Worm (Caenorhabditis elegans) whole organism, L2 larva: ENCODE data around the gene cutl-2.

Source experiments
- C34F6.9 ChIP-seq: fragments of 150-350 bp; optimal IDR thresholded peaks from 2 replicates; lab custom pipeline; 2014; ENCODE audit warnings: missing biosample characterization, missing genetic modification characterization
- F13H6.1 ChIP-seq: sonication (generic microtip); optimal IDR thresholded peaks from 2 replicates; lab custom pipeline; 2016; ENCODE audit warnings: missing genetic modification characterization, missing compliant biosample characterization
- R02D3.7 ChIP-seq: fragments of 150-350 bp; optimal IDR thresholded peaks from 2 replicates; lab custom pipeline; 2014; ENCODE audit warnings: missing biosample characterization, missing genetic modification characterization
- Y55F3AM.14 ChIP-seq: fragments of 200-800 bp; sonication (Bioruptor generic); optimal IDR thresholded peaks from 2 replicates; lab custom pipeline; 2018; ENCODE audit warnings: mild to moderate bottlenecking, missing genetic modification characterization, missing compliant biosample characterization
- ZK546.5 ChIP-seq: sonication (generic microtip); optimal IDR thresholded peaks from 2 replicates; lab custom pipeline; 2017; ENCODE audit warnings: missing biosample characterization, missing genetic modification characterization
- alr-1 ChIP-seq: fragments of 150-350 bp; optimal IDR thresholded peaks from 2 replicates; lab custom pipeline; 2014; ENCODE audit warnings: missing biosample characterization, missing genetic modification characterization
- ama-1 ChIP-seq: fragments of 150-350 bp; optimal IDR thresholded peaks from 2 replicates; lab custom pipeline; 2018; ENCODE audit warnings: inconsistent platforms
- ceh-82 ChIP-seq: fragments of 150-350 bp; optimal IDR thresholded peaks from 2 replicates; lab custom pipeline; 2014; ENCODE audit warnings: missing biosample characterization, missing genetic modification characterization
- crh-2 ChIP-seq: sonication (generic microtip); optimal IDR thresholded peaks from 2 replicates; lab custom pipeline; 2017; ENCODE audit warnings: missing biosample characterization, missing genetic modification characterization
- dmd-4 ChIP-seq: sonication (generic microtip); optimal IDR thresholded peaks from 2 replicates; lab custom pipeline; 2017; ENCODE audit warnings: missing biosample characterization, missing genetic modification characterization
- egl-27 ChIP-seq: sonication (generic microtip); optimal IDR thresholded peaks from 3 replicates; lab custom pipeline; 2017; ENCODE audit warnings: missing biosample characterization, missing genetic modification reagents, missing genetic modification characterization
- elt-1 ChIP-seq: fragments of 150-350 bp; optimal IDR thresholded peaks from 2 replicates; lab custom pipeline; 2014; ENCODE audit warnings: missing biosample characterization, missing genetic modification characterization
- elt-3 ChIP-seq: sonication (generic microtip); optimal IDR thresholded peaks from 2 replicates; lab custom pipeline; 2017; ENCODE audit warnings: missing biosample characterization, missing genetic modification characterization
- fos-1 ChIP-seq: fragments of 150-350 bp; optimal IDR thresholded peaks from 2 replicates; lab custom pipeline; 2014; ENCODE audit warnings: missing biosample characterization, missing genetic modification characterization
- gmeb-1 ChIP-seq: fragments of 150-350 bp; optimal IDR thresholded peaks from 2 replicates; lab custom pipeline; 2014; ENCODE audit warnings: missing biosample characterization, missing genetic modification characterization
- lin-11 ChIP-seq: fragments of 150-350 bp; sonication (generic microtip); optimal IDR thresholded peaks from 2 replicates; lab custom pipeline; 2014; ENCODE audit warnings: missing biosample characterization, missing genetic modification characterization, inconsistent platforms, mixed read lengths
- lin-39 ChIP-seq: fragments of 150-350 bp; optimal IDR thresholded peaks from 2 replicates; lab custom pipeline; 2014; ENCODE audit warnings: missing biosample characterization, missing genetic modification reagents, missing genetic modification characterization
- lsy-2 ChIP-seq, 2 experiments: fragments of 150-350 bp in 1 of 2; sonication (generic microtip) in 1 of 2; optimal IDR thresholded peaks; 2 replicates each; lab custom pipeline; 2014 to 2017; ENCODE audit warnings: missing biosample characterization in 2 of 2, missing genetic modification characterization in 2 of 2
- mab-5 ChIP-seq: fragments of 150-350 bp; optimal IDR thresholded peaks from 2 replicates; lab custom pipeline; 2014; ENCODE audit warnings: missing biosample characterization, missing genetic modification characterization
- mbf-1 ChIP-seq: sonication (generic microtip); optimal IDR thresholded peaks from 2 replicates; lab custom pipeline; 2017; ENCODE audit warnings: missing biosample characterization, missing genetic modification characterization
- nhr-11 ChIP-seq: fragments of 150-350 bp; optimal IDR thresholded peaks from 2 replicates; lab custom pipeline; 2014; ENCODE audit warnings: missing biosample characterization, missing genetic modification characterization
- nhr-12 ChIP-seq: fragments of 150-350 bp; optimal IDR thresholded peaks from 2 replicates; lab custom pipeline; 2014; ENCODE audit warnings: missing biosample characterization, missing genetic modification characterization
- nhr-129 ChIP-seq: fragments of 150-350 bp; optimal IDR thresholded peaks from 2 replicates; lab custom pipeline; 2014; ENCODE audit warnings: missing biosample characterization, missing genetic modification characterization
- nhr-23 ChIP-seq: fragments of 150-350 bp; optimal IDR thresholded peaks from 2 replicates; lab custom pipeline; 2014; ENCODE audit warnings: missing biosample characterization, missing genetic modification reagents, missing genetic modification characterization
- nhr-237 ChIP-seq: fragments of 150-350 bp; optimal IDR thresholded peaks from 2 replicates; lab custom pipeline; 2014; ENCODE audit warnings: missing biosample characterization, missing genetic modification characterization
- nhr-77 ChIP-seq: fragments of 150-350 bp; optimal IDR thresholded peaks from 2 replicates; lab custom pipeline; 2014; ENCODE audit warnings: missing biosample characterization, missing genetic modification characterization
- peb-1 ChIP-seq: fragments of 150-350 bp; optimal IDR thresholded peaks from 2 replicates; lab custom pipeline; 2014; ENCODE audit warnings: missing biosample characterization, missing genetic modification characterization
- sem-4 ChIP-seq: fragments of 150-350 bp; optimal IDR thresholded peaks from 2 replicates; lab custom pipeline; 2014; ENCODE audit warnings: missing biosample characterization, missing genetic modification reagents, missing genetic modification characterization
- skn-1 ChIP-seq: sonication (generic microtip); optimal IDR thresholded peaks from 2 replicates; lab custom pipeline; 2017; ENCODE audit warnings: missing biosample characterization, missing genetic modification characterization
- sma-3 ChIP-seq: sonication (generic microtip); optimal IDR thresholded peaks from 2 replicates; lab custom pipeline; 2016; ENCODE audit warnings: missing genetic modification reagents, missing genetic modification characterization, missing compliant biosample characterization
- snpc-4 ChIP-seq: fragments of 150-350 bp; optimal IDR thresholded peaks from 2 replicates; lab custom pipeline; 2014; ENCODE audit warnings: missing biosample characterization, missing genetic modification characterization
- unc-39 ChIP-seq: fragments of 150-350 bp; optimal IDR thresholded peaks from 2 replicates; lab custom pipeline; 2014; ENCODE audit warnings: missing biosample characterization, missing genetic modification characterization
- unc-55 ChIP-seq: fragments of 150-350 bp; sonication (generic microtip); optimal IDR thresholded peaks from 3 replicates; lab custom pipeline; 2014; ENCODE audit warnings: missing biosample characterization, missing genetic modification reagents, missing genetic modification characterization
- zag-1 ChIP-seq: fragments of 150-350 bp; optimal IDR thresholded peaks from 2 replicates; lab custom pipeline; 2014; ENCODE audit warnings: missing biosample characterization, missing genetic modification characterization
- ztf-1 ChIP-seq: fragments of 200-800 bp; sonication (Bioruptor generic); conservative IDR thresholded peaks from 2 replicates; pipeline ENCODE4 v1.3.6; 2022; ENCODE audit warnings: missing genetic modification characterization, missing compliant biosample characterization
- ztf-11 ChIP-seq: sonication (generic microtip); optimal IDR thresholded peaks from 2 replicates; lab custom pipeline; 2017; ENCODE audit warnings: missing biosample characterization, missing genetic modification characterization
- ztf-4 ChIP-seq: fragments of 150-350 bp; optimal IDR thresholded peaks from 2 replicates; lab custom pipeline; 2014; ENCODE audit warnings: missing biosample characterization, missing genetic modification characterization

cutl-2 gene

ce11 chrII:9728506-9728905, 4.0 kb upstream of the cutl-2 start:
- TF ChIP-seq nhr-77 (tag; lab: Kevin White, UChicago) (no peak), elt-3 (no peak), ZK546.5 (tag; lab: Kevin White, UChicago) (no peak), nhr-11 (no peak), unc-55 (GFP tag; lab: Kevin White, UChicago) (peak; percentile 32), ztf-4 (tag; lab: Kevin White, UChicago) (no peak), elt-1 (no peak), lsy-2 (tag; optimal IDR thresholded peaks at IDR 0.05; lab: Kevin White, UChicago) (peak in 1 of 2 experiments; percentile 2), mbf-1 (tag; lab: Kevin White, UChicago) (no peak)

- TF ChIP-seq lsy-2 (tag; optimal IDR thresholded peaks at IDR 0.05; lab: Kevin White, UChicago) = peak in 1 of 2 experiments; percentile 37
- TF ChIP-seq fos-1 = no peak
- no peak for TF ChIP-seq nhr-11
- TF ChIP-seq ama-1 = no peak
- TF ChIP-seq R02D3.7 (tag; lab: Kevin White, UChicago) = no peak
- TF ChIP-seq Y55F3AM.14 (GFP tag; lab: Kevin White, UChicago) = no peak
- peak; percentile 42 for TF ChIP-seq C34F6.9 (tag; lab: Kevin White, UChicago)
- TF ChIP-seq ZK546.5 (tag; lab: Kevin White, UChicago) = no peak
- TF ChIP-seq F13H6.1 (tag; lab: Kevin White, UChicago) = peak; percentile 10
- no peak for TF ChIP-seq zag-1 (tag; lab: Kevin White, UChicago)
- TF ChIP-seq unc-55 (GFP tag; lab: Kevin White, UChicago) = peak; percentile 58
- TF ChIP-seq sma-3 (GFP tag; lab: Kevin White, UChicago) = no peak
- TF ChIP-seq nhr-129 (tag; lab: Kevin White, UChicago) = no peak
Measured at ce11 chrII:9727192-9727699, 2.8 kb upstream of the cutl-2 start.

ce11 chrII:9725056-9725455, 583 bp upstream of the cutl-2 start:
- no peak for TF ChIP-seq R02D3.7 (tag; lab: Kevin White, UChicago)
- no peak for TF ChIP-seq alr-1 (tag; lab: Kevin White, UChicago)
- TF ChIP-seq unc-39 = no peak
- TF ChIP-seq dmd-4 (tag; lab: Kevin White, UChicago) = no peak
- no peak for TF ChIP-seq F13H6.1 (tag; lab: Kevin White, UChicago)
- TF ChIP-seq elt-1 = no peak
- TF ChIP-seq snpc-4 (tag; lab: Kevin White, UChicago) = no peak
- TF ChIP-seq ZK546.5 (tag; lab: Kevin White, UChicago) = no peak
- TF ChIP-seq gmeb-1 = no peak
- TF ChIP-seq ama-1 = no peak

- TF ChIP-seq lsy-2 (tag; optimal IDR thresholded peaks at IDR 0.05; lab: Kevin White, UChicago) = peak in 1 of 2 experiments; percentile 65
Measured at ce11 chrII:9718631-9719252, 5.7 kb downstream of the cutl-2 start, which contains the start of gene Y53C12A.11. TSS of gene Y53C12A.11 (minus strand) at chrII:9718698.

- TF ChIP-seq alr-1 (tag; lab: Kevin White, UChicago) = no peak
- no peak for TF ChIP-seq nhr-23
- no peak for TF ChIP-seq unc-39
- no peak for TF ChIP-seq sem-4
- no peak for TF ChIP-seq Y55F3AM.14 (GFP tag; lab: Kevin White, UChicago)
- no peak for TF ChIP-seq sma-3 (GFP tag; lab: Kevin White, UChicago)
- TF ChIP-seq snpc-4 (tag; lab: Kevin White, UChicago) = no peak
- TF ChIP-seq lin-39 (tag; lab: Kevin White, UChicago) = no peak
- no peak for TF ChIP-seq zag-1 (tag; lab: Kevin White, UChicago)
Measured at ce11 chrII:9717904-9718303, 6.6 kb downstream of the cutl-2 start, which contains the start of gene Y53C12A.6. TSS of gene Y53C12A.6 (minus strand) at chrII:9718004.

- TF ChIP-seq mbf-1 (tag; lab: Kevin White, UChicago) (no peak), sem-4 (peak; percentile 60), skn-1 (tag; lab: Kevin White, UChicago) (no peak), lin-11 (tag; lab: Kevin White, UChicago) (peak; percentile 65), nhr-237 (tag; lab: Kevin White, UChicago) (no peak), sma-3 (GFP tag; lab: Kevin White, UChicago) (peak; percentile 86), unc-39 (no peak), F13H6.1 (tag; lab: Kevin White, UChicago) (peak; percentile 64), egl-27 (peak; percentile 48), ztf-4 (tag; lab: Kevin White, UChicago) (peak; percentile 36), C34F6.9 (tag; lab: Kevin White, UChicago) (peak; percentile 84), nhr-12 (tag; lab: Kevin White, UChicago) (no peak), nhr-77 (tag; lab: Kevin White, UChicago) (no peak), peb-1 (tag; lab: Kevin White, UChicago) (no peak), nhr-129 (tag; lab: Kevin White, UChicago) (peak; percentile 83), nhr-23 (no peak), crh-2 (tag; lab: Kevin White, UChicago) (peak; percentile 86), dmd-4 (tag; lab: Kevin White, UChicago) (no peak), unc-55 (GFP tag; lab: Kevin White, UChicago) (peak; percentile 91), ztf-11 (no peak), elt-3 (no peak), mab-5 (tag; lab: Kevin White, UChicago) (peak; percentile 61), R02D3.7 (tag; lab: Kevin White, UChicago) (peak; percentile 16), lin-39 (tag; lab: Kevin White, UChicago) (no peak), ZK546.5 (tag; lab: Kevin White, UChicago) (no peak), ceh-82 (tag; lab: Kevin White, UChicago) (no peak), ztf-1 (GFP tag; lab: Robert Waterston, UW) (no peak), elt-1 (no peak)
Measured at ce11 chrII:9716417-9717039, 7.9 kb downstream of the cutl-2 start, which contains the start of gene wee-1.3. TSS of gene wee-1.3 (minus strand) at chrII:9716467.
